Fruit fly (Drosophila melanogaster) S2 (cell line): Measurements from ENCODE around the gene ash2.

Experiments used
- CG8478 ChIP-seq: fragments of >200 bp; optimal IDR thresholded peaks from 2 replicates; lab custom pipeline; 2018
- CTCF ChIP-seq, 2 experiments: fragments of >200 bp; optimal IDR thresholded peaks; 2 replicates each; lab custom pipeline; 2018

- TF ChIP-seq CG8478 (lab: Kevin White, UChicago): no peak
- no peak for TF ChIP-seq CTCF (optimal IDR thresholded peaks at IDR 0.05; lab: Kevin White, UChicago)
Observed at dm6 chr3R:24692863-24693262, 42.9 kb downstream of the ash2 start.
